Worm (Caenorhabditis elegans): ENCODE measurements around the gene F54D10.7.

- TF ChIP-seq jun-1 (tag; optimal IDR thresholded peaks at IDR 0.05) (peak; percentile 96), egl-27 (tag; optimal IDR thresholded peaks at IDR 0.05) (peak; percentile 46), nhr-76 (tag; optimal IDR thresholded peaks at IDR 0.05) (no peak), sea-2 (GFP tag; optimal IDR thresholded peaks at IDR 0.05) (no peak)
Observed at ce11 chrII:3786538-3786937, 34.6 kb downstream of the F54D10.7 start.
